Fruit fly (Drosophila melanogaster): ENCODE data around the gene Hyls1.

The Hyls1 gene

dm6 chr2L:16325515-16326257, 26.7 kb downstream of the Hyls1 start, which contains the start of gene cact:
cact (minus strand) TSS chr2L:16326207.
- TF ChIP-seq Awh (GFP tag; IDR thresholded peaks at IDR 0.05): peak; percentile 69
- peak; percentile 87 for TF ChIP-seq CG13123 (GFP tag; optimal IDR thresholded peaks at IDR 0.05)
- peak; percentile 86 to 95 for TF ChIP-seq chif (GFP tag; optimal IDR thresholded peaks at IDR 0.05)
- TF ChIP-seq Neu2 (GFP tag; optimal IDR thresholded peaks at IDR 0.05; ENCODE audit: borderline replicate concordance): peak; percentile 60
- TF ChIP-seq dati (GFP tag; IDR thresholded peaks at IDR 0.05): no peak; the same call in 1 of the 2 replicates
- TF ChIP-seq Hsf (GFP tag; optimal IDR thresholded peaks at IDR 0.05): peak; percentile 95
- TF ChIP-seq Hand (GFP tag; optimal IDR thresholded peaks at IDR 0.05): peak; percentile 64
- no peak for TF ChIP-seq Dref (GFP tag; IDR thresholded peaks at IDR 0.05)
- TF ChIP-seq CG8281 (tag; optimal IDR thresholded peaks at IDR 0.05): peak; percentile 68
- no peak for TF ChIP-seq inv (GFP tag; IDR thresholded peaks at IDR 0.05; ENCODE audit: partially characterized antibody)
- TF ChIP-seq cas (GFP tag; IDR thresholded peaks at IDR 0.05): peak; percentile 45; the same call in 1 of the 2 replicates
- TF ChIP-seq sob (GFP tag; IDR thresholded peaks at IDR 0.05): peak; percentile 93
- TF ChIP-seq CG1792 (GFP tag; optimal IDR thresholded peaks at IDR 0.05): peak; percentile 91
- peak; percentile 91 for TF ChIP-seq CG11504 (tag; optimal IDR thresholded peaks at IDR 0.05)
- TF ChIP-seq ci (GFP tag; IDR thresholded peaks at IDR 0.05): peak; percentile 89
- peak; percentile 86 for TF ChIP-seq CG14441 (GFP tag; IDR thresholded peaks at IDR 0.05)
- peak; percentile 88 for TF ChIP-seq CG18476 (GFP tag; optimal IDR thresholded peaks at IDR 0.05)
- TF ChIP-seq seq (GFP tag; IDR thresholded peaks at IDR 0.05): peak; percentile 88
- TF ChIP-seq CG32772 (GFP tag; IDR thresholded peaks at IDR 0.05): peak; percentile 89
- no peak for TF ChIP-seq CG4707 (GFP tag; optimal IDR thresholded peaks at IDR 0.05)
- 0 out of 3 replicates have a peak, but pooled peaks have one; percentile 14 for TF ChIP-seq z (GFP tag; IDR thresholded peaks at IDR 0.05)
- peak; percentile 94 for TF ChIP-seq zen (tag; optimal IDR thresholded peaks at IDR 0.05)
- peak; percentile 70 for TF ChIP-seq ATbp (GFP tag; optimal IDR thresholded peaks at IDR 0.05)
- TF ChIP-seq fd96Cb (tag; optimal IDR thresholded peaks at IDR 0.05): peak; percentile 88
- TF ChIP-seq CG13775 (GFP tag; optimal IDR thresholded peaks at IDR 0.05): peak; percentile 93
- TF ChIP-seq CG12155 (GFP tag; optimal IDR thresholded peaks at IDR 0.05): peak; percentile 95
- TF ChIP-seq dimm (GFP tag; IDR thresholded peaks at IDR 0.05): no peak
- TF ChIP-seq Bteb2 (GFP tag; optimal IDR thresholded peaks at IDR 0.05): peak; percentile 96
- peak; percentile 93 for TF ChIP-seq Fer3 (tag; optimal IDR thresholded peaks at IDR 0.05)
- peak; percentile 80 for TF ChIP-seq stwl (tag; optimal IDR thresholded peaks at IDR 0.05)
- TF ChIP-seq E2f2 (GFP tag; IDR thresholded peaks at IDR 0.05): peak; percentile 79
- peak; percentile 89 for TF ChIP-seq CG10979 (tag; optimal IDR thresholded peaks at IDR 0.05)
- peak; percentile 71; the same call in 1 of the 2 replicates for TF ChIP-seq gt (GFP tag; IDR thresholded peaks at IDR 0.05)
- peak in 1 of 2 experiments; percentile 80 for TF ChIP-seq Eip74EF (GFP tag; optimal IDR thresholded peaks at IDR 0.05)
- peak; percentile 91 for TF ChIP-seq CG8944 (GFP tag; optimal IDR thresholded peaks at IDR 0.05)
- peak; percentile 59 for TF ChIP-seq sqz (GFP tag; optimal IDR thresholded peaks at IDR 0.05)
- peak; percentile 66 for TF ChIP-seq rib (GFP tag; IDR thresholded peaks at IDR 0.05)
- TF ChIP-seq caup (GFP tag; optimal IDR thresholded peaks at IDR 0.05; ENCODE audit: severe bottlenecking): peak; percentile 89
- TF ChIP-seq ind (GFP tag; optimal IDR thresholded peaks at IDR 0.05): peak; percentile 94
- TF ChIP-seq oc (tag; optimal IDR thresholded peaks at IDR 0.05): peak; percentile 91
- TF ChIP-seq CG30431 (GFP tag; optimal IDR thresholded peaks at IDR 0.05): peak; percentile 84
- peak; percentile 96 for TF ChIP-seq Xbp1 (GFP tag; optimal IDR thresholded peaks at IDR 0.05)
- peak; percentile 91 for TF ChIP-seq Ets97D (GFP tag; optimal IDR thresholded peaks at IDR 0.05)
- TF ChIP-seq NC2β (GFP tag; optimal IDR thresholded peaks at IDR 0.05): peak; percentile 95
- peak; percentile 93 for TF ChIP-seq CG34422 (GFP tag; IDR thresholded peaks at IDR 0.05)
- TF ChIP-seq CG2202 (tag; optimal IDR thresholded peaks at IDR 0.05): peak; percentile 76
- TF ChIP-seq al (GFP tag; IDR thresholded peaks at IDR 0.05): peak; percentile 85
- TF ChIP-seq CG8924 (tag; optimal IDR thresholded peaks at IDR 0.05): peak; percentile 95
- TF ChIP-seq phol (tag; optimal IDR thresholded peaks at IDR 0.05): peak; percentile 95
